Worm (Caenorhabditis elegans) whole organism, early embryonic: ENCODE measurements around the gene F09G2.8.

Source experiments
- ama-1 ChIP-seq: fragments of 150-350 bp; optimal IDR thresholded peaks from 2 replicates; lab custom pipeline; 2014
- hmbx-1 ChIP-seq: sonication (generic microtip); optimal IDR thresholded peaks from 2 replicates; lab custom pipeline; 2016; ENCODE audit warnings: mild to moderate bottlenecking, missing genetic modification characterization, missing compliant biosample characterization
- tra-4 ChIP-seq: sonication (generic microtip); optimal IDR thresholded peaks from 2 replicates; lab custom pipeline; 2017; ENCODE audit warnings: missing genetic modification characterization, missing compliant biosample characterization

ce11 chrV:7230847-7231246, 37.4 kb upstream of the F09G2.8 start, which contains the start of the genes gei-6 and krr-1:
- peak; percentile 31 for TF ChIP-seq hmbx-1
- TF ChIP-seq ama-1: no peak
- TF ChIP-seq tra-4 (tag; lab: Kevin White, UChicago): no peak
